Worm (Caenorhabditis elegans) whole organism, young adult: Measurements from ENCODE around the gene Y73B6BL.47.

Experiments used
- B0035.1 ChIP-seq: sonication (generic microtip); optimal IDR thresholded peaks from 2 replicates; lab custom pipeline; 2016; ENCODE audit warnings: missing genetic modification characterization, mild to moderate bottlenecking, missing compliant biosample characterization, missing genotype, missing genetic modification reagents
- B0336.3 ChIP-seq: fragments of 200-800 bp; sonication (Bioruptor generic); IDR thresholded peaks from 2 replicates; pipeline ENCODE4 v1.3.6; 2022; ENCODE audit warnings: missing genetic modification characterization, missing compliant biosample characterization
- C06A6.2 ChIP-seq: fragments of 200-800 bp; sonication (Bioruptor generic); conservative IDR thresholded peaks from 2 replicates; pipeline ENCODE4 v1.3.6; 2022; ENCODE audit warnings: missing genetic modification characterization, missing compliant biosample characterization
- D2030.7 ChIP-seq: fragments of 200-800 bp; sonication (Bioruptor generic); IDR thresholded peaks from 2 replicates; pipeline ENCODE4 v1.3.6; 2022; ENCODE audit warnings: missing genetic modification reagents, missing genetic modification characterization, missing compliant biosample characterization
- F23B12.7 ChIP-seq: sonication (generic microtip); optimal IDR thresholded peaks from 2 replicates; lab custom pipeline; 2017; ENCODE audit warnings: missing genetic modification characterization, mild to moderate bottlenecking, missing compliant biosample characterization, antibody characterized with exemption, moderate library complexity; ENCODE audit not compliant: insufficient read depth
- F39B2.1 ChIP-seq: fragments of 200-800 bp; sonication (Bioruptor generic); IDR thresholded peaks from 2 replicates; pipeline ENCODE4 v1.3.6; 2022; ENCODE audit warnings: missing genetic modification reagents, missing genetic modification characterization, missing compliant biosample characterization
- F52B5.7 ChIP-seq: sonication (generic microtip); optimal IDR thresholded peaks from 2 replicates; lab custom pipeline; 2016; ENCODE audit warnings: mild to moderate bottlenecking, missing genetic modification characterization, missing compliant biosample characterization
- F57A8.1 ChIP-seq: fragments of 200-800 bp; sonication (Bioruptor generic); optimal IDR thresholded peaks from 2 replicates; lab custom pipeline; 2018; ENCODE audit warnings: mild to moderate bottlenecking, missing genetic modification characterization, moderate library complexity, missing compliant biosample characterization
- K11D2.4 ChIP-seq: fragments of 200-800 bp; sonication (Bioruptor generic); IDR thresholded peaks from 2 replicates; pipeline ENCODE4 v1.3.6; 2022; ENCODE audit warnings: missing genetic modification reagents, missing genetic modification characterization, missing compliant biosample characterization
- Y53G8AR.9 ChIP-seq: fragments of 200-800 bp; sonication (Bioruptor generic); conservative IDR thresholded peaks from 2 replicates; pipeline ENCODE4 v1.3.6; 2022; ENCODE audit warnings: missing genetic modification reagents, missing genetic modification characterization, missing compliant biosample characterization
- Y56A3A.18 ChIP-seq: fragments of 200-800 bp; sonication (Bioruptor generic); IDR thresholded peaks from 2 replicates; pipeline ENCODE4 v1.3.6; 2022; ENCODE audit warnings: missing genetic modification reagents, missing genetic modification characterization, missing compliant biosample characterization
- Y79H2A.3 ChIP-seq: fragments of 200-800 bp; sonication (Bioruptor generic); conservative IDR thresholded peaks from 2 replicates; pipeline ENCODE4 v1.3.6; 2022; ENCODE audit warnings: missing genetic modification reagents, missing genetic modification characterization, missing compliant biosample characterization
- attf-3 ChIP-seq: fragments of 200-800 bp; sonication (Bioruptor generic); conservative IDR thresholded peaks from 2 replicates; pipeline ENCODE4 v1.3.6; 2022; ENCODE audit warnings: missing genetic modification reagents, missing genetic modification characterization, missing compliant biosample characterization
- dpff-1 ChIP-seq: sonication (generic microtip); optimal IDR thresholded peaks from 2 replicates; lab custom pipeline; 2017; ENCODE audit warnings: mild to moderate bottlenecking, missing genetic modification characterization, missing compliant biosample characterization
- efl-1 ChIP-seq: fragments of 150-350 bp; optimal IDR thresholded peaks from 2 replicates; lab custom pipeline; 2014; ENCODE audit warnings: missing biosample characterization, missing genetic modification reagents, missing genetic modification characterization
- egl-18 ChIP-seq: fragments of 200-800 bp; sonication (Bioruptor generic); IDR thresholded peaks from 2 replicates; pipeline ENCODE4 v1.3.6; 2022; ENCODE audit warnings: missing genetic modification reagents, missing genetic modification characterization, missing compliant biosample characterization
- egl-44 ChIP-seq: fragments of 200-800 bp; sonication (Bioruptor generic); IDR thresholded peaks from 2 replicates; pipeline ENCODE4 v1.3.6; 2022; ENCODE audit warnings: missing genetic modification reagents, missing genetic modification characterization, missing compliant biosample characterization
- hrde-1 ChIP-seq: sonication (generic microtip); optimal IDR thresholded peaks from 2 replicates; lab custom pipeline; 2016; ENCODE audit warnings: missing genetic modification characterization, mild to moderate bottlenecking, missing compliant biosample characterization, moderate library complexity, missing genotype, missing genetic modification reagents, borderline replicate concordance
- hsf-1 ChIP-seq: fragments of 200-800 bp; sonication (Bioruptor generic); IDR thresholded peaks from 2 replicates; pipeline ENCODE4 v1.3.6; 2022; ENCODE audit warnings: missing genetic modification reagents, missing genetic modification characterization, missing compliant biosample characterization
- lag-1 ChIP-seq: fragments of 200-800 bp; sonication (Bioruptor generic); IDR thresholded peaks from 2 replicates; pipeline ENCODE4 v1.3.6; 2022; ENCODE audit warnings: missing genetic modification reagents, missing genetic modification characterization, missing compliant biosample characterization
- lin-26 ChIP-seq: fragments of 200-800 bp; sonication (Bioruptor generic); IDR thresholded peaks from 2 replicates; pipeline ENCODE4 v1.3.6; 2022; ENCODE audit warnings: missing genetic modification reagents, missing genetic modification characterization, missing compliant biosample characterization
- lin-54 ChIP-seq: fragments of 200-800 bp; sonication (Bioruptor generic); optimal IDR thresholded peaks from 2 replicates; lab custom pipeline; 2018; ENCODE audit warnings: mild to moderate bottlenecking, missing genetic modification characterization, missing compliant biosample characterization
- lir-1 ChIP-seq: fragments of 200-800 bp; sonication (Bioruptor generic); conservative IDR thresholded peaks from 2 replicates; pipeline ENCODE4 v1.3.6; 2022; ENCODE audit warnings: missing genetic modification reagents, missing genetic modification characterization, missing compliant biosample characterization
- lsl-1 ChIP-seq: fragments of 200-800 bp; sonication (Bioruptor generic); optimal IDR thresholded peaks from 2 replicates; lab custom pipeline; 2018; ENCODE audit warnings: mild to moderate bottlenecking, missing genetic modification characterization, moderate library complexity, missing compliant biosample characterization
- madf-8 ChIP-seq: fragments of 200-800 bp; sonication (Bioruptor generic); conservative IDR thresholded peaks from 2 replicates; pipeline ENCODE4 v1.3.6; 2022; ENCODE audit warnings: missing genetic modification reagents, missing genetic modification characterization, missing compliant biosample characterization
- nfya-2 ChIP-seq: fragments of 200-800 bp; sonication (Bioruptor generic); IDR thresholded peaks from 2 replicates; pipeline ENCODE4 v1.3.6; 2022; ENCODE audit warnings: missing genetic modification reagents, missing genetic modification characterization, missing compliant biosample characterization
- nhr-179 ChIP-seq: sonication (generic microtip); optimal IDR thresholded peaks from 2 replicates; lab custom pipeline; 2016; ENCODE audit warnings: mild to moderate bottlenecking, missing genetic modification characterization, missing compliant biosample characterization
- nhr-90 ChIP-seq: sonication (generic microtip); optimal IDR thresholded peaks from 2 replicates; lab custom pipeline; 2016; ENCODE audit warnings: missing genotype, mild to moderate bottlenecking, missing genetic modification characterization, missing compliant biosample characterization
- pha-4 ChIP-seq: fragments of 150-350 bp; sonication (generic microtip); optimal IDR thresholded peaks from 2 replicates; lab custom pipeline; 2014; ENCODE audit warnings: missing biosample characterization, missing genetic modification reagents, missing genetic modification characterization
- sdz-38 ChIP-seq: sonication (generic microtip); optimal IDR thresholded peaks from 2 replicates; lab custom pipeline; 2016; ENCODE audit warnings: missing genotype, missing genetic modification characterization, missing compliant biosample characterization
- snpc-1.1 ChIP-seq: sonication (generic microtip); optimal IDR thresholded peaks from 2 replicates; lab custom pipeline; 2017; ENCODE audit warnings: missing genetic modification characterization, mild to moderate bottlenecking, missing compliant biosample characterization, antibody characterized with exemption, moderate library complexity, missing genotype, missing genetic modification reagents; ENCODE audit not compliant: insufficient read depth
- snpc-3.4 ChIP-seq: sonication (generic microtip); optimal IDR thresholded peaks from 2 replicates; lab custom pipeline; 2017; ENCODE audit warnings: missing genetic modification characterization, mild to moderate bottlenecking, missing compliant biosample characterization, antibody characterized with exemption, moderate library complexity, missing genotype, missing genetic modification reagents
- snpc-4 ChIP-seq, 5 experiments: fragments of 150-350 bp in 1 of 5; sonication (generic microtip) in 4 of 5; optimal IDR thresholded peaks; 2 replicates each; lab custom pipeline; 2014 to 2018; ENCODE audit warnings: missing genetic modification characterization in 5 of 5, missing biosample characterization in 3 of 5, antibody characterized with exemption in 2 of 5, mild to moderate bottlenecking in 2 of 5, missing compliant biosample characterization in 2 of 5, missing genotype in 2 of 5, moderate library complexity in 2 of 5, missing genetic modification reagents in 1 of 5
- zfh-2 ChIP-seq: fragments of 200-800 bp; sonication (Bioruptor generic); conservative IDR thresholded peaks from 2 replicates; pipeline ENCODE4 v1.3.6; 2022; ENCODE audit warnings: missing genetic modification reagents, missing genetic modification characterization, missing compliant biosample characterization
- ztf-22 ChIP-seq: fragments of 200-800 bp; sonication (Bioruptor generic); optimal IDR thresholded peaks from 2 replicates; lab custom pipeline; 2018; ENCODE audit warnings: mild to moderate bottlenecking, missing genetic modification characterization, moderate library complexity, missing compliant biosample characterization
- ztf-25 ChIP-seq: fragments of 200-800 bp; sonication (Bioruptor generic); IDR thresholded peaks from 2 replicates; pipeline ENCODE4 v1.3.6; 2022; ENCODE audit warnings: missing genetic modification reagents, missing genetic modification characterization, missing compliant biosample characterization

Gene Y73B6BL.47

ce11 chrIV:6325772-6326171, 36.0 kb upstream of the Y73B6BL.47 start (continued):
- TF ChIP-seq efl-1 (no peak), egl-18 (GFP tag; lab: Robert Waterston, UW) (no peak), lsl-1 (GFP tag; lab: Kevin White, UChicago) (peak; percentile 17), attf-3 (GFP tag; lab: Robert Waterston, UW) (no peak), lag-1 (GFP tag; lab: Robert Waterston, UW) (no peak), D2030.7 (GFP tag; lab: Robert Waterston, UW) (no peak; the same call in 1 of the 2 replicates), Y56A3A.18 (GFP tag; lab: Robert Waterston, UW) (0 out of 2 replicates have a peak, but pooled peaks have one; percentile 71), egl-44 (GFP tag; lab: Robert Waterston, UW) (no peak), dpff-1 (no peak), F23B12.7 (tag; lab: Kevin White, UChicago) (no peak), F39B2.1 (GFP tag; lab: Robert Waterston, UW) (0 out of 2 replicates have a peak, but pooled peaks have one; percentile 31), madf-8 (GFP tag; lab: Robert Waterston, UW) (no peak), snpc-4 (GFP tag; optimal IDR thresholded peaks at IDR 0.05; lab: Kevin White, UChicago) (peak; percentile 49), snpc-4 (tag; optimal IDR thresholded peaks at IDR 0.05; lab: Kevin White, UChicago) (peak in 2 of 4 experiments; percentile 44 to 69), K11D2.4 (GFP tag; lab: Robert Waterston, UW) (no peak), nhr-179 (tag; lab: Kevin White, UChicago) (no peak), nhr-90 (tag; lab: Kevin White, UChicago) (no peak), Y79H2A.3 (no peak), ztf-22 (GFP tag; lab: Kevin White, UChicago) (no peak), lir-1 (no peak), pha-4 (tag; lab: Kevin White, UChicago) (no peak), F57A8.1 (GFP tag; lab: Kevin White, UChicago) (no peak), F52B5.7 (tag; lab: Kevin White, UChicago) (no peak), B0035.1 (tag; lab: Kevin White, UChicago) (no peak), hrde-1 (no peak), sdz-38 (tag; lab: Kevin White, UChicago) (no peak), snpc-3.4 (tag; lab: Kevin White, UChicago) (no peak), ztf-25 (GFP tag; lab: Robert Waterston, UW) (no peak), B0336.3 (peak; percentile 82; the same call in 1 of the 2 replicates)
- TF ChIP-seq, all 124 proteins: peak for 30

- TF ChIP-seq hsf-1 (GFP tag; lab: Robert Waterston, UW) (peak; percentile 48), Y53G8AR.9 (GFP tag; lab: Robert Waterston, UW) (no peak), lin-54 (no peak), nfya-2 (GFP tag; lab: Robert Waterston, UW) (no peak), snpc-3.4 (tag; lab: Kevin White, UChicago) (peak; percentile 11), lin-26 (GFP tag; lab: Robert Waterston, UW) (no peak), dpff-1 (no peak), snpc-1.1 (peak; percentile 4), F39B2.1 (GFP tag; lab: Robert Waterston, UW) (no peak), C06A6.2 (GFP tag; lab: Robert Waterston, UW) (no peak), nhr-90 (tag; lab: Kevin White, UChicago) (no peak), zfh-2 (GFP tag; lab: Robert Waterston, UW) (no peak)
Observed at ce11 chrIV:6326448-6326847, 35.3 kb upstream of the Y73B6BL.47 start, which contains the start of gene lsm-8. Gene lsm-8 (plus strand): TSS chrIV:6326526.
